Worm (Caenorhabditis elegans) whole organism, L3 larva: Measurements from ENCODE around the gene klp-3.

Experiments used
- R02D3.7 ChIP-seq: fragments of 150-350 bp; optimal IDR thresholded peaks from 2 replicates; lab custom pipeline; 2014; ENCODE audit warnings: missing biosample characterization, missing genetic modification characterization
- ama-1 ChIP-seq: fragments of 150-350 bp; optimal IDR thresholded peaks from 2 replicates; lab custom pipeline; 2018
- ceh-9 ChIP-seq: sonication (generic microtip); optimal IDR thresholded peaks from 2 replicates; lab custom pipeline; 2018; ENCODE audit warnings: missing biosample characterization, missing genetic modification characterization
- daf-12 ChIP-seq: fragments of 150-350 bp; optimal IDR thresholded peaks from 2 replicates; lab custom pipeline; 2014; ENCODE audit warnings: missing biosample characterization, missing genetic modification reagents, missing genetic modification characterization
- egl-27 ChIP-seq: sonication (generic microtip); optimal IDR thresholded peaks from 4 replicates; lab custom pipeline; 2017; ENCODE audit warnings: missing biosample characterization, missing genetic modification reagents, missing genetic modification characterization
- egl-5 ChIP-seq: fragments of 150-350 bp; optimal IDR thresholded peaks from 2 replicates; lab custom pipeline; 2017; ENCODE audit warnings: missing biosample characterization, missing genetic modification reagents, missing genetic modification characterization, inconsistent platforms
- elt-1 ChIP-seq: fragments of 150-350 bp; optimal IDR thresholded peaks from 2 replicates; lab custom pipeline; 2014; ENCODE audit warnings: missing biosample characterization, missing genetic modification characterization
- elt-2 ChIP-seq: sonication (generic microtip); optimal IDR thresholded peaks from 2 replicates; lab custom pipeline; 2016; ENCODE audit warnings: missing genetic modification reagents, mild to moderate bottlenecking, missing genetic modification characterization, missing compliant biosample characterization
- elt-3 ChIP-seq, 3 experiments: fragments of 150-350 bp in 1 of 3; sonication (generic microtip) in 2 of 3; optimal IDR thresholded peaks; 2 replicates in 2 of 3; 4 replicates in 1 of 3; lab custom pipeline; 2014 to 2017; ENCODE audit warnings: missing biosample characterization in 3 of 3, missing genetic modification characterization in 3 of 3
- eor-1 ChIP-seq, 2 experiments: fragments of 150-350 bp; optimal IDR thresholded peaks; 2 replicates each; lab custom pipeline; 2014 to 2018; ENCODE audit warnings: missing biosample characterization in 2 of 2, missing genetic modification characterization in 2 of 2
- fkh-2 ChIP-seq: fragments of 150-350 bp; optimal IDR thresholded peaks from 2 replicates; lab custom pipeline; 2014; ENCODE audit warnings: missing biosample characterization, missing genetic modification reagents, missing genetic modification characterization
- hmg-11 ChIP-seq: sonication (generic microtip); optimal IDR thresholded peaks from 2 replicates; lab custom pipeline; 2016; ENCODE audit warnings: missing genetic modification characterization, missing compliant biosample characterization
- jun-1 ChIP-seq: fragments of 150-350 bp; optimal IDR thresholded peaks from 2 replicates; lab custom pipeline; 2014; ENCODE audit warnings: missing biosample characterization, missing genetic modification reagents, missing genetic modification characterization
- lin-15B ChIP-seq: fragments of 150-350 bp; optimal IDR thresholded peaks from 2 replicates; lab custom pipeline; 2014; ENCODE audit warnings: missing biosample characterization, missing genetic modification characterization
- lin-39 ChIP-seq: fragments of 150-350 bp; optimal IDR thresholded peaks from 2 replicates; lab custom pipeline; 2018; ENCODE audit warnings: missing biosample characterization, missing genetic modification reagents, missing genetic modification characterization
- lsy-12 ChIP-seq: sonication (generic microtip); optimal IDR thresholded peaks from 2 replicates; lab custom pipeline; 2016; ENCODE audit warnings: mild to moderate bottlenecking, missing genetic modification characterization, missing compliant biosample characterization
- mml-1 ChIP-seq: fragments of 150-350 bp; sonication (generic microtip); optimal IDR thresholded peaks from 3 replicates; lab custom pipeline; 2014; ENCODE audit warnings: missing biosample characterization, missing genetic modification characterization
- nfya-1 ChIP-seq: sonication (generic microtip); optimal IDR thresholded peaks from 2 replicates; lab custom pipeline; 2017; ENCODE audit warnings: missing genetic modification characterization, mild to moderate bottlenecking, missing compliant biosample characterization, antibody characterized with exemption, moderate library complexity; ENCODE audit not compliant: insufficient read depth
- nhr-11 ChIP-seq: fragments of 150-350 bp; optimal IDR thresholded peaks from 2 replicates; lab custom pipeline; 2014; ENCODE audit warnings: missing biosample characterization, missing genetic modification characterization
- nhr-12 ChIP-seq: fragments of 150-350 bp; optimal IDR thresholded peaks from 2 replicates; lab custom pipeline; 2014; ENCODE audit warnings: missing biosample characterization, missing genetic modification characterization
- nhr-25 ChIP-seq: sonication (generic microtip); optimal IDR thresholded peaks from 2 replicates; lab custom pipeline; 2017; ENCODE audit warnings: missing biosample characterization, missing genetic modification characterization
- nhr-28 ChIP-seq: fragments of 150-350 bp; optimal IDR thresholded peaks from 2 replicates; lab custom pipeline; 2014; ENCODE audit warnings: missing biosample characterization, missing genetic modification characterization
- nhr-43 ChIP-seq: sonication (generic microtip); optimal IDR thresholded peaks from 2 replicates; lab custom pipeline; 2016; ENCODE audit warnings: mild to moderate bottlenecking, missing genetic modification characterization, missing compliant biosample characterization; ENCODE audit not compliant: poor library complexity, severe bottlenecking
- nhr-67 ChIP-seq: fragments of 150-350 bp; optimal IDR thresholded peaks from 2 replicates; lab custom pipeline; 2014; ENCODE audit warnings: missing biosample characterization, missing genetic modification characterization
- nhr-77 ChIP-seq: fragments of 150-350 bp; optimal IDR thresholded peaks from 2 replicates; lab custom pipeline; 2014; ENCODE audit warnings: missing biosample characterization, missing genetic modification characterization
- pha-4 ChIP-seq: fragments of 150-350 bp; optimal IDR thresholded peaks from 2 replicates; lab custom pipeline; 2014; ENCODE audit warnings: missing biosample characterization, missing genetic modification reagents, missing genetic modification characterization
- pqm-1 ChIP-seq: fragments of 150-350 bp; optimal IDR thresholded peaks from 2 replicates; lab custom pipeline; 2017; ENCODE audit warnings: missing biosample characterization, missing genetic modification characterization, inconsistent platforms
- skn-1 ChIP-seq: fragments of 150-350 bp; optimal IDR thresholded peaks from 2 replicates; lab custom pipeline; 2014; ENCODE audit warnings: missing biosample characterization, missing genetic modification characterization
- snpc-4 ChIP-seq: fragments of 150-350 bp; optimal IDR thresholded peaks from 2 replicates; lab custom pipeline; 2014; ENCODE audit warnings: missing biosample characterization, missing genetic modification characterization
- tbx-2 ChIP-seq: sonication (generic microtip); optimal IDR thresholded peaks from 2 replicates; lab custom pipeline; 2016; ENCODE audit warnings: mild to moderate bottlenecking, missing genetic modification characterization, missing compliant biosample characterization
- unc-39 ChIP-seq: sonication (generic microtip); optimal IDR thresholded peaks from 4 replicates; lab custom pipeline; 2017; ENCODE audit warnings: missing biosample characterization, missing genetic modification characterization
- unc-62 ChIP-seq: fragments of 150-350 bp; sonication (generic microtip); optimal IDR thresholded peaks from 4 replicates; lab custom pipeline; 2014; ENCODE audit warnings: missing biosample characterization, missing genetic modification reagents, missing genetic modification characterization
- zag-1 ChIP-seq: fragments of 150-350 bp; optimal IDR thresholded peaks from 2 replicates; lab custom pipeline; 2014; ENCODE audit warnings: missing biosample characterization, missing genetic modification characterization
- ztf-11 ChIP-seq: fragments of 150-350 bp; optimal IDR thresholded peaks from 2 replicates; lab custom pipeline; 2014; ENCODE audit warnings: missing biosample characterization, missing genetic modification characterization
- ztf-4 ChIP-seq: fragments of 150-350 bp; optimal IDR thresholded peaks from 2 replicates; lab custom pipeline; 2014; ENCODE audit warnings: missing biosample characterization, missing genetic modification characterization

klp-3 gene

DNA sequence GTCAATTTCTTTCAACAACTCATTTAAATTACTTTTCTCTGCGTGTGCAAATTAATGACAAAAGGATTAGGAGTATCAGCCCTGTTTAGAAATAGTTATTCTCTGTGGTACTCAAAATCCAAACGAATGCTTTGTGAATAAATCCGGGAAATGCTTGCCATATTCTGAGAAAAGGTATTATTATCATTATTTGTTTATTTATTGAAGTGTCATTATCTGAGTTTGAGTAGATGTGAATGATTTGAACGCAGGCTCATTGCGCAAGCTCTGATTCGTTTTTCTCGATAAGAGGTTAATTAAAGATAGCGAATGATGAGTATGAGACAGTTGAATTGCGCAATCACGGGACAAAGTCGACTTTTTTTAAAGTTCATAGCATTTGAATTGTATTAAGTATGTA lies 14.3 kb upstream of the klp-3 start:
- TF ChIP-seq ama-1 (lab: Kevin White, UChicago), result no peak
- TF ChIP-seq nhr-43 (tag; lab: Kevin White, UChicago), result no peak
- no peak for TF ChIP-seq nfya-1 (tag; lab: Kevin White, UChicago)
- no peak for TF ChIP-seq lsy-12
- TF ChIP-seq nhr-12 (tag; lab: Kevin White, UChicago), result no peak
- TF ChIP-seq lin-15B, result no peak
- no peak for TF ChIP-seq unc-39 (tag; lab: Kevin White, UChicago)
- no peak for TF ChIP-seq snpc-4 (tag; lab: Kevin White, UChicago)
- TF ChIP-seq ztf-4 (tag; lab: Kevin White, UChicago), result no peak
- TF ChIP-seq eor-1 (tag; optimal IDR thresholded peaks at IDR 0.05; lab: Kevin White, UChicago), result no peak
- no peak for TF ChIP-seq unc-62 (GFP tag; lab: Kevin White, UChicago)
- no peak for TF ChIP-seq R02D3.7 (tag; lab: Kevin White, UChicago)

DNA sequence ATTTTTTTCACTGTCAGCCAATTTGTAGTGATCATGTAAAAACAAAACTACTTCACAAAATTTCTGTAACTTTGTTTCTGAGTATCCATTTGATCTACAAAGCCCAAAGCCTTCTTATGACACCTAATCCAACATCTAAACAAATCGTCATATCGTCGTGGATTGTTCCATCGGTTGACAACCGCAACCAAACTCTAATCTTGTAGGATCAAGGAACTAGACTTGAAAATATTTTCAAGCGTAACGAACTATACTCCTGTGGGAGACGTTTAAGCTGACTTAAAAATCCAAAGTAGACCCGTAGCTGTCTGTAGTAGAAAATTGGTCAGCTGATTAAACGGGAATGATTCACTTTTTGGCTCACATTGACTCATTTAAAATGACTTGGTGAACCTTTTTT lies 12.5 kb upstream of the klp-3 start:
- no peak for TF ChIP-seq pqm-1 (tag; lab: Kevin White, UChicago)
- TF ChIP-seq elt-2 (tag; lab: Kevin White, UChicago), result no peak
- no peak for TF ChIP-seq ztf-11 (tag; lab: Kevin White, UChicago)
- no peak for TF ChIP-seq elt-1 (tag; lab: Kevin White, UChicago)
- no peak for TF ChIP-seq tbx-2 (tag; lab: Kevin White, UChicago)
- no peak for TF ChIP-seq jun-1 (tag; lab: Kevin White, UChicago)

DNA sequence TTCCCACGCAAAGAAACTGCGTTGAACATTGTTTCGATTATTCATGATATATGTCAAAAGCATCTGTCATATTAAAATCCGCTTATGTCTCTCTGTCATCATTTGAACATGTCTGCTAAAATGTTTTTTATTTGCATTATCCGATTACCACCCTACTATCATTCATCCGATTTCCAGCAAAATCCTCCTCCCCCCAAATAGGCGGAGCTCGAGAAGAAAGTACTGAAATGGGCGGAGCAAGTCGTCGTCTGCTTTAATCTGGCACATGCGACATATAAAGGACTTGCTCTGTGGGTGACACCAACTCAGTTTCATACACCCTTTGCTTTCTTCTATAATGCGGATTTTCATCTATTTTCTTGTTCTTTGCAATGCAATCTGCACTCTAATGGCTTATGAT lies 10.1 kb upstream of the klp-3 start, which contains the start of gene T09A5.14:
TSS of gene T09A5.14 (plus strand) at position 301 of the 400 bp plus-strand sequence.
- TF ChIP-seq elt-1 (tag; lab: Kevin White, UChicago), result no peak
- no peak for TF ChIP-seq nhr-25 (tag; lab: Kevin White, UChicago)
- TF ChIP-seq skn-1 (tag; lab: Kevin White, UChicago), result no peak
- no peak for TF ChIP-seq nhr-67 (tag; lab: Kevin White, UChicago)
- no peak for TF ChIP-seq hmg-11 (tag; lab: Kevin White, UChicago)
- TF ChIP-seq ama-1 (lab: Kevin White, UChicago), result no peak
- no peak for TF ChIP-seq zag-1
- no peak for TF ChIP-seq egl-27
- TF ChIP-seq mml-1 (tag; lab: Kevin White, UChicago), result no peak
- TF ChIP-seq ztf-11 (tag; lab: Kevin White, UChicago), result no peak
- no peak for TF ChIP-seq snpc-4 (tag; lab: Kevin White, UChicago)
- no peak for TF ChIP-seq nhr-43 (tag; lab: Kevin White, UChicago)
- TF ChIP-seq elt-3 (tag; optimal IDR thresholded peaks at IDR 0.05; lab: Kevin White, UChicago), result no peak
- no peak for TF ChIP-seq nfya-1 (tag; lab: Kevin White, UChicago)
- no peak for TF ChIP-seq ceh-9 (tag; lab: Kevin White, UChicago)
- TF ChIP-seq daf-12 (tag; lab: Kevin White, UChicago), result no peak
- TF ChIP-seq, all 47 proteins: peak for 0

DNA sequence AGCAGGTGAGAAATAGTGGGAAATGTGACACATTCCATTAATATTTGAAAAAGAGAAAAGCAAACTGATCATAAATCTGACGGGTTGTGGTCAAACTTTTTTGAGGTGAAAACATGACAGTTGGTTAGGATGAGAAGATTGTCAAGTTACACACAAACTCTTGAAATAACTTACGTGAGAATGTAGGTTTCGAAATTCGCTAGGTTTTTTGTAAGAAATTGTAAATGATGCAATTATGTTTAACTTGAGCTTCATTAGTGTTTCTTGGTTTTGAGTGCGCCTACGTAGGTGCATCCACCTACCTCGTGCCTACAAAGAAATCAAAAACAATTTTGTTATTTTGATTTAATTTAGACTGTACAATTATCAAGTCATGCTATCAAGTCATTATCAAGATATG lies 6.8 kb upstream of the klp-3 start, which contains the start of gene cex-2:
TSS of gene cex-2 (minus strand) at position 101 of the 400 bp plus-strand sequence.
- no peak for TF ChIP-seq nhr-12 (tag; lab: Kevin White, UChicago)
- peak; percentile 28 for TF ChIP-seq pha-4 (tag; lab: Kevin White, UChicago)

DNA sequence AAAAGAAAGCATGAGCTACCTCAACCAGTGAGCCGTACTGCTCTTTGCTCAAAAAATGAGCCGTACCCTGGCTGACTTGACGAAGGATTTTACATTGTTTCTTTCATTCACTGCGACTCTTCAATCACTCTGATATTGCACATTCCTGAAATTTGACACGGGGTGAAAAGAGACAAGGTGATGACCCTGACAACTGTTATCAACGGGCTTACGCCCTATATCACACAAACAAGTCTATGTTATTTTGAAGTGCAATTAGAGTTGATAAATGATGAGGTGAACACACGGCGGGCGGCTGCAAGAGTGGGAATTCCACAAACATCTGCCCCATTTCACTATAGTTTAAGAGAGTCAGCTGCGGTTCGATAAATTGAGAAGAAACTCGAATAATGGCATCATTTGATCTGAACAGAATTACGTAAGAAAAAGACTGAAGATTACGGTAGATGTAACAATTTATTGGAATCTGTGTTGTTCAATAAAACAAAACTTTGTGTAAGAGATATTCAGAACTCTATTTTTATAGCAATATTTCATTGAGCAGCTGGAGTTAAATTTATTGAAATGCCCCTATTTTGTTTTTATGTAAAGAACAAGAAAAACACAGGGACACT lies 5.4 kb upstream of the klp-3 start:
- TF ChIP-seq unc-62 (GFP tag; lab: Kevin White, UChicago) (peak; percentile 47), ztf-4 (tag; lab: Kevin White, UChicago) (no peak), nfya-1 (tag; lab: Kevin White, UChicago) (peak; percentile 12), nhr-28 (tag; lab: Kevin White, UChicago) (no peak), fkh-2 (no peak), nhr-67 (tag; lab: Kevin White, UChicago) (no peak), lin-39 (tag; lab: Kevin White, UChicago) (peak; percentile 59), mml-1 (tag; lab: Kevin White, UChicago) (no peak), nhr-77 (tag; lab: Kevin White, UChicago) (no peak), hmg-11 (tag; lab: Kevin White, UChicago) (no peak), egl-5 (tag; lab: Kevin White, UChicago) (peak; percentile 80), nhr-11 (tag; lab: Kevin White, UChicago) (peak; percentile 37)
